Fruit fly (Drosophila melanogaster) whole organism, embryonic: Measurements from ENCODE around the gene wam.

Experiments
- Atf3 ChIP-seq: fragments of 200-800 bp; sonication (Bioruptor generic); optimal IDR thresholded peaks from 3 replicates; lab custom pipeline; 2016; ENCODE audit warnings: missing biosample characterization, missing genetic modification characterization
- B-H1 ChIP-seq: fragments of 200-800 bp; sonication (Bioruptor generic); IDR thresholded peaks from 3 replicates; pipeline ENCODE4 v1.3.6; 2022; ENCODE audit warnings: missing biosample characterization, missing genetic modification characterization
- BtbVII ChIP-seq: fragments of 200-800 bp; sonication (Bioruptor generic); optimal IDR thresholded peaks from 3 replicates; lab custom pipeline; 2017; ENCODE audit warnings: missing biosample characterization, mild to moderate bottlenecking, missing genetic modification characterization
- CG10565 ChIP-seq: fragments of 200-800 bp; sonication (Bioruptor generic); optimal IDR thresholded peaks from 3 replicates; lab custom pipeline; 2016; ENCODE audit warnings: missing biosample characterization, mild to moderate bottlenecking, missing genetic modification characterization
- CG11085 ChIP-seq: fragments of 200-800 bp; sonication (Bioruptor generic); IDR thresholded peaks from 2 replicates; pipeline ENCODE4 v1.3.6; 2022; ENCODE audit warnings: missing biosample characterization, missing genetic modification characterization
- CG13123 ChIP-seq: fragments of 200-800 bp; sonication (Bioruptor generic); optimal IDR thresholded peaks from 2 replicates; lab custom pipeline; 2016; ENCODE audit warnings: missing biosample characterization, missing genetic modification characterization
- CG13424 ChIP-seq: fragments of 200-800 bp; sonication (Bioruptor generic); optimal IDR thresholded peaks from 2 replicates; lab custom pipeline; 2019; ENCODE audit warnings: missing biosample characterization, mild to moderate bottlenecking, missing genetic modification characterization, moderate library complexity
- CG14860 ChIP-seq: fragments of 200-800 bp; sonication (Bioruptor generic); IDR thresholded peaks from 3 replicates; pipeline ENCODE4 v1.3.6; 2022; ENCODE audit warnings: missing biosample characterization, missing genetic modification characterization; ENCODE audit not compliant: partially characterized antibody
- CG17829 ChIP-seq: fragments of 200-800 bp; optimal IDR thresholded peaks from 2 replicates; lab custom pipeline; 2019; ENCODE audit warnings: missing biosample characterization, mild to moderate bottlenecking, missing genetic modification characterization, moderate library complexity
- CG31365 ChIP-seq: fragments of 200-800 bp; sonication (Bioruptor generic); optimal IDR thresholded peaks from 2 replicates; lab custom pipeline; 2018; ENCODE audit warnings: missing biosample characterization, mild to moderate bottlenecking, missing genetic modification characterization
- CG33213 ChIP-seq: fragments of 200-800 bp; sonication (Bioruptor generic); optimal IDR thresholded peaks from 3 replicates; lab custom pipeline; 2016; ENCODE audit warnings: missing biosample characterization, missing genetic modification characterization
- CG3407 ChIP-seq: fragments of 200-800 bp; sonication (Bioruptor generic); optimal IDR thresholded peaks from 2 replicates; lab custom pipeline; 2018; ENCODE audit warnings: missing biosample characterization, mild to moderate bottlenecking, missing genetic modification characterization
- CG34376 ChIP-seq: fragments of 200-800 bp; sonication (Bioruptor generic); optimal IDR thresholded peaks from 2 replicates; lab custom pipeline; 2018; ENCODE audit warnings: missing biosample characterization, mild to moderate bottlenecking, missing genetic modification characterization
- CG4730 ChIP-seq: fragments of 200-800 bp; sonication (Bioruptor generic); IDR thresholded peaks from 2 replicates; pipeline ENCODE4 v1.3.6; 2022; ENCODE audit warnings: missing biosample characterization, missing genetic modification characterization
- CG5245 ChIP-seq: fragments of 200-800 bp; sonication (Bioruptor generic); optimal IDR thresholded peaks from 3 replicates; lab custom pipeline; 2016; ENCODE audit warnings: missing biosample characterization, missing genetic modification characterization
- CG7271 ChIP-seq: fragments of 200-800 bp; sonication (Bioruptor generic); optimal IDR thresholded peaks from 2 replicates; lab custom pipeline; 2018; ENCODE audit warnings: missing biosample characterization, mild to moderate bottlenecking, missing genetic modification characterization, moderate library complexity
- CG8944 ChIP-seq: fragments of 200-800 bp; sonication (Bioruptor generic); optimal IDR thresholded peaks from 3 replicates; lab custom pipeline; 2016; ENCODE audit warnings: missing biosample characterization, missing genetic modification characterization
- CG9609 ChIP-seq: fragments of 200-800 bp; sonication (Bioruptor generic); optimal IDR thresholded peaks from 3 replicates; lab custom pipeline; 2016; ENCODE audit warnings: missing biosample characterization, missing genetic modification characterization
- CrebB ChIP-seq: fragments of 200-800 bp; sonication (Bioruptor generic); optimal IDR thresholded peaks from 3 replicates; lab custom pipeline; 2018; ENCODE audit warnings: missing biosample characterization, mild to moderate bottlenecking, missing genetic modification characterization
- Dek ChIP-seq: fragments of 200-800 bp; sonication (Bioruptor generic); optimal IDR thresholded peaks from 3 replicates; lab custom pipeline; 2019; ENCODE audit warnings: missing biosample characterization, mild to moderate bottlenecking, missing genetic modification characterization, moderate library complexity
- Dfd ChIP-seq, 2 experiments: fragments of >200 bp; optimal IDR thresholded peaks; 2 replicates each; lab custom pipeline; 2017; ENCODE audit warnings: missing biosample characterization in 2 of 2, missing genetic modification characterization in 2 of 2
- Dip2 ChIP-seq: fragments of 200-800 bp; sonication (Bioruptor generic); IDR thresholded peaks from 2 replicates; pipeline ENCODE4 v1.3.6; 2022; ENCODE audit warnings: missing biosample characterization, missing genetic modification characterization
- Fer1 ChIP-seq: fragments of 200-800 bp; sonication (Bioruptor generic); optimal IDR thresholded peaks from 2 replicates; lab custom pipeline; 2017; ENCODE audit warnings: missing biosample characterization, mild to moderate bottlenecking, missing genetic modification characterization
- Fer3 ChIP-seq: fragments of 200-800 bp; sonication (Bioruptor generic); optimal IDR thresholded peaks from 2 replicates; lab custom pipeline; 2018; ENCODE audit warnings: missing biosample characterization, mild to moderate bottlenecking, missing genetic modification characterization, moderate library complexity
- HmgD ChIP-seq: fragments of 200-800 bp; sonication (Bioruptor generic); optimal IDR thresholded peaks from 3 replicates; lab custom pipeline; 2016; ENCODE audit warnings: missing biosample characterization, missing genetic modification characterization
- Hmr ChIP-seq: fragments of 200-800 bp; sonication (Bioruptor generic); optimal IDR thresholded peaks from 3 replicates; lab custom pipeline; 2017; ENCODE audit warnings: mild to moderate bottlenecking, missing biosample characterization, missing genetic modification reagents, missing genetic modification characterization
- Nf-YA ChIP-seq: fragments of 200-800 bp; sonication (Bioruptor generic); IDR thresholded peaks from 2 replicates; pipeline ENCODE4 v1.3.6; 2022; ENCODE audit warnings: missing biosample characterization, missing genetic modification characterization
- Oli ChIP-seq: fragments of 200-800 bp; sonication (Bioruptor generic); optimal IDR thresholded peaks from 2 replicates; lab custom pipeline; 2018; ENCODE audit warnings: missing biosample characterization, mild to moderate bottlenecking, missing genetic modification characterization, moderate library complexity
- Opbp ChIP-seq: fragments of 200-800 bp; sonication (Bioruptor generic); IDR thresholded peaks from 3 replicates; pipeline ENCODE4 v1.3.6; 2022; ENCODE audit warnings: missing biosample characterization, missing genetic modification characterization; ENCODE audit not compliant: partially characterized antibody
- Pdp1 ChIP-seq, 2 experiments: fragments of 200-800 bp; sonication (Bioruptor generic); optimal IDR thresholded peaks; 3 replicates each; lab custom pipeline; 2016; ENCODE audit warnings: missing biosample characterization in 2 of 2, missing genetic modification characterization in 2 of 2, mild to moderate bottlenecking in 1 of 2, moderate library complexity in 1 of 2
- Rx ChIP-seq: fragments of 200-800 bp; sonication (Bioruptor generic); IDR thresholded peaks from 2 replicates; pipeline ENCODE4 v1.3.6; 2022; ENCODE audit warnings: missing biosample characterization, missing genetic modification characterization
- Sry-β ChIP-seq: fragments of 200-800 bp; sonication (Bioruptor generic); optimal IDR thresholded peaks from 2 replicates; lab custom pipeline; 2018; ENCODE audit warnings: missing biosample characterization, mild to moderate bottlenecking, missing genetic modification characterization, moderate library complexity
- TFAM ChIP-seq: fragments of 200-800 bp; sonication (Bioruptor generic); optimal IDR thresholded peaks from 2 replicates; lab custom pipeline; 2017; ENCODE audit warnings: missing biosample characterization, missing genetic modification characterization, inconsistent platforms
- cg ChIP-seq: fragments of 200-800 bp; sonication (Bioruptor generic); optimal IDR thresholded peaks from 3 replicates; lab custom pipeline; 2019; ENCODE audit warnings: missing biosample characterization, mild to moderate bottlenecking, missing genetic modification characterization, moderate library complexity
- chif ChIP-seq, 2 experiments: fragments of 200-800 bp; sonication (Bioruptor generic); optimal IDR thresholded peaks; 3 replicates each; lab custom pipeline; 2016; ENCODE audit warnings: missing biosample characterization in 2 of 2, missing genetic modification characterization in 2 of 2
- fru ChIP-seq: fragments of >200 bp; optimal IDR thresholded peaks from 2 replicates; lab custom pipeline; 2017
- fu2 ChIP-seq: fragments of 200-800 bp; sonication (Bioruptor generic); optimal IDR thresholded peaks from 2 replicates; lab custom pipeline; 2016; ENCODE audit warnings: missing biosample characterization, missing genetic modification characterization
- gsb ChIP-seq: fragments of 200-800 bp; sonication (Bioruptor generic); IDR thresholded peaks from 2 replicates; pipeline ENCODE4 v1.3.6; 2022; ENCODE audit warnings: missing biosample characterization, missing genetic modification characterization
- her ChIP-seq: fragments of 200-800 bp; sonication (Bioruptor generic); optimal IDR thresholded peaks from 2 replicates; lab custom pipeline; 2016; ENCODE audit warnings: missing biosample characterization, missing genetic modification characterization
- lov ChIP-seq, 2 experiments: fragments of 200-800 bp in 1 of 2; fragments of >200 bp in 1 of 2; sonication (Bioruptor generic) in 1 of 2; IDR thresholded peaks in 1 of 2; optimal IDR thresholded peaks in 1 of 2; 2 replicates in 1 of 2; 3 replicates in 1 of 2; pipeline versions ENCODE4 v1.3.6 to Lab custom; 2017 to 2022; ENCODE audit warnings: missing biosample characterization in 1 of 2, missing genetic modification characterization in 1 of 2
- maf-S ChIP-seq: fragments of 200-800 bp; sonication (Bioruptor generic); optimal IDR thresholded peaks from 2 replicates; lab custom pipeline; 2016; ENCODE audit warnings: missing biosample characterization, missing genetic modification characterization
- odd ChIP-seq: fragments of 200-800 bp; sonication (Bioruptor generic); optimal IDR thresholded peaks from 2 replicates; lab custom pipeline; 2017; ENCODE audit warnings: missing biosample characterization, mild to moderate bottlenecking, missing genetic modification characterization
- onecut ChIP-seq: fragments of 200-800 bp; sonication (Bioruptor generic); IDR thresholded peaks from 2 replicates; pipeline ENCODE4 v1.3.6; 2022; ENCODE audit warnings: missing biosample characterization, missing genetic modification characterization
- pho ChIP-seq: fragments of 200-800 bp; sonication (Bioruptor generic); optimal IDR thresholded peaks from 2 replicates; lab custom pipeline; 2016; ENCODE audit warnings: missing biosample characterization, missing genetic modification characterization
- sd ChIP-seq: fragments of 200-800 bp; sonication (Bioruptor generic); optimal IDR thresholded peaks from 3 replicates; lab custom pipeline; 2018; ENCODE audit warnings: missing biosample characterization, mild to moderate bottlenecking, missing genetic modification characterization, moderate library complexity
- seq ChIP-seq: fragments of 200-800 bp; sonication (Bioruptor generic); IDR thresholded peaks from 2 replicates; pipeline ENCODE4 v1.3.6; 2022; ENCODE audit warnings: missing biosample characterization, missing genetic modification characterization
- slou ChIP-seq: fragments of 200-800 bp; sonication (Bioruptor generic); optimal IDR thresholded peaks from 3 replicates; lab custom pipeline; 2016; ENCODE audit warnings: missing biosample characterization, missing genetic modification characterization
- sna ChIP-seq: fragments of 200-800 bp; sonication (Bioruptor generic); IDR thresholded peaks from 2 replicates; pipeline ENCODE4 v1.3.6; 2022; ENCODE audit warnings: missing biosample characterization, missing genetic modification characterization; ENCODE audit not compliant: partially characterized antibody
- sqz ChIP-seq: fragments of 200-800 bp; sonication (Bioruptor generic); optimal IDR thresholded peaks from 3 replicates; lab custom pipeline; 2018; ENCODE audit warnings: missing biosample characterization, mild to moderate bottlenecking, missing genetic modification characterization
- twi ChIP-seq: fragments of 200-800 bp; optimal IDR thresholded peaks from 2 replicates; lab custom pipeline; 2019; ENCODE audit warnings: missing biosample characterization, mild to moderate bottlenecking, missing genetic modification characterization, moderate library complexity

The wam gene

DNA sequence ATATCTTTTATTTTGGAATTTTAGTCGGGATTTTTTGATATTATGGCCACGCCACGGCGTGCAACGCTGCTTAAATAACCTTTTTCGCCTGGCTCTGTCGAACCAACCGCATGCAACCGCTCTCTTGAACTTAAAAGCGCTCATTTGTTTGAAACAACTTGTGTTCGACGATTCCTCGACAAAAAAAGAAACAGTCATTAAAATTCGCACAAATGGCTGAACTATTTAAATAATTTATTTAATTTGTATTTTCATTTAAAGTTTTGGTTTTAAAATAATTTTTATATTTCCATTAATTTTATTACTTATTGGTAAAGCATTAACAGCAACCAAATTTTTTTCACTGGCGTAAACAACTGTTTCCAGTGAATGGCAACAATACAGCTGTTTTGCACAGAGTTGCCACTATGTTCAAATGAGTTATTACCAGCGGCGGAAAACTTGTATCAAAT, 7.0 kb downstream of the wam start, which contains the start of the genes orb and Cdc16 (continued):
- TF ChIP-seq Sry-β (GFP tag; lab: Kevin White, UChicago) (peak; percentile 26), Dek (tag; lab: Kevin White, UChicago) (peak; percentile 93), CrebB (tag; lab: Kevin White, UChicago) (peak; percentile 90), Dfd (GFP tag; optimal IDR thresholded peaks at IDR 0.05; lab: Kevin White, UChicago) (no peak), HmgD (no peak), CG31365 (tag; lab: Kevin White, UChicago) (peak; percentile 46), CG13123 (peak; percentile 79), seq (GFP tag; lab: Robert Waterston, UW) (peak; percentile 88), Dip2 (GFP tag; lab: Robert Waterston, UW) (no peak), CG9609 (GFP tag; lab: Kevin White, UChicago) (peak; percentile 58), CG11085 (GFP tag; lab: Robert Waterston, UW) (peak; percentile 87), Atf3 (peak; percentile 52), fru (lab: Kevin White, UChicago) (no peak), CG3407 (GFP tag; lab: Kevin White, UChicago) (peak; percentile 79), chif (GFP tag; optimal IDR thresholded peaks at IDR 0.05; lab: Kevin White, UChicago) (peak; percentile 61 to 69), CG14860 (GFP tag; lab: Robert Waterston, UW) (no peak), Rx (GFP tag; lab: Robert Waterston, UW) (peak; percentile 77), CG34376 (GFP tag; lab: Kevin White, UChicago) (peak; percentile 80), fu2 (peak; percentile 52), lov (optimal IDR thresholded peaks at IDR 0.05; lab: Kevin White, UChicago) (no peak), lov (GFP tag; IDR thresholded peaks at IDR 0.05; lab: Robert Waterston, UW) (peak; percentile 81; the same call in 2 of the 3 replicates), CG10565 (GFP tag; lab: Kevin White, UChicago) (no peak), TFAM (GFP tag; lab: Kevin White, UChicago) (peak; percentile 43), gsb (GFP tag; lab: Robert Waterston, UW) (peak; percentile 58), sqz (no peak), pho (GFP tag; lab: Kevin White, UChicago) (peak; percentile 58), cg (GFP tag; lab: Kevin White, UChicago) (no peak), BtbVII (GFP tag; lab: Kevin White, UChicago) (peak; percentile 88), her (GFP tag; lab: Kevin White, UChicago) (peak; percentile 35), Opbp (GFP tag; lab: Robert Waterston, UW) (0 out of 3 replicates have a peak, but pooled peaks have one; percentile 22), CG8944 (GFP tag; lab: Kevin White, UChicago) (peak; percentile 68), Fer3 (peak; percentile 95), Oli (tag; lab: Kevin White, UChicago) (peak; percentile 90), maf-S (GFP tag; lab: Kevin White, UChicago) (peak; percentile 70), slou (peak; percentile 83), odd (GFP tag; lab: Kevin White, UChicago) (peak; percentile 78), twi (tag; lab: Kevin White, UChicago) (peak; percentile 75), CG13424 (peak; percentile 93), CG7271 (tag; lab: Kevin White, UChicago) (peak; percentile 84), Pdp1 (GFP tag; optimal IDR thresholded peaks at IDR 0.05; lab: Kevin White, UChicago) (peak; percentile 73 to 87), sna (no peak; the same call in 1 of the 2 replicates), B-H1 (GFP tag; lab: Robert Waterston, UW) (peak; percentile 88), sd (peak; percentile 67), Nf-YA (GFP tag; lab: Robert Waterston, UW) (peak; percentile 71), Fer1 (GFP tag; lab: Kevin White, UChicago) (peak; percentile 94), onecut (GFP tag; lab: Robert Waterston, UW) (peak; percentile 81), CG33213 (GFP tag; lab: Kevin White, UChicago) (peak; percentile 35), CG4730 (GFP tag; lab: Robert Waterston, UW) (peak; percentile 89), Hmr (GFP tag; lab: Kevin White, UChicago) (peak; percentile 92), CG5245 (GFP tag; lab: Kevin White, UChicago) (peak; percentile 89), CG17829 (tag; lab: Kevin White, UChicago) (peak; percentile 92)
